Fruit fly (Drosophila melanogaster) whole organism, embryonic: ENCODE measurements around the gene Liprin-beta.

ENCODE experiments used
- CG12942 ChIP-seq: fragments of 200-800 bp; sonication (Bioruptor generic); optimal IDR thresholded peaks from 3 replicates; lab custom pipeline; 2016; ENCODE audit warnings: missing biosample characterization, missing genetic modification characterization
- CG17385 ChIP-seq: fragments of 200-800 bp; sonication (Bioruptor generic); optimal IDR thresholded peaks from 3 replicates; lab custom pipeline; 2018; ENCODE audit warnings: missing biosample characterization, mild to moderate bottlenecking, missing genetic modification characterization
- CG31441 ChIP-seq: fragments of 200-800 bp; sonication (Bioruptor generic); IDR thresholded peaks from 2 replicates; pipeline ENCODE4 v1.3.6; 2022; ENCODE audit warnings: missing biosample characterization, missing genetic modification characterization
- dm ChIP-seq: fragments of 200-800 bp; sonication (Bioruptor generic); optimal IDR thresholded peaks from 3 replicates; lab custom pipeline; 2016; ENCODE audit warnings: missing biosample characterization, missing genetic modification characterization
- tx ChIP-seq: fragments of 200-800 bp; sonication (Bioruptor generic); optimal IDR thresholded peaks from 2 replicates; lab custom pipeline; 2016; ENCODE audit warnings: missing biosample characterization, missing genetic modification characterization

DNA sequence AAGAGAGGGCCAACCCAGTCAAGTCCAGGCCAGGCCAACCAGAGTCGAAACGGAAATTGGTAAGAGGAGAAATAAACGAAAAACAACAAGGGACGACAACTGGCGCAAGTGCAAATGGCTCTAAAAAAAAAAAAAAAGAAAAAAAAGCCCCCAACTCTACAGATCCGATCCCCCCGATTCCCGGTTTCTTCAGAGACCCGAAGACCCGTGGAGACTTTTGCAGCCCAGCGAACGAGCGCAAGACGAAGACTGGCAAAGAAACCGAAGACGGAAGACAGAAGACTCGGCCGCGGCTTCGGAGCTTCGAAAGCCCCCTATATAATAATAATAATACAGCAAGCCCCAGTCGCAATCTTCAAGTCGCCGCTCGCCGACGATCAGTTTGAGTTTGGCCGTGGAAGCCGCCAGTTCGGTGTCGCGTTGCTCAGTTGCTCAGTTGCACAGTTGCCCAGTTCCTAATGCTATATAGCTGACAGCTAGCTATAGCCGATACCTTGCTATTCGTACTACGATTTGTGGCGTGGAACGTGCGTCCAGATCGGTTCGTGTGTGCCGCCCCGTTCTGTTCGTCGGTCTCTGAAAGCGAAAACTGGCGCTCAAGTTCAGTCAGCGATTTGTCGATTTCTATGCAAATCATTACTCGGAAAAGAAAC, 18.6 kb upstream of the Liprin-beta start:
- TF ChIP-seq dm (GFP tag; lab: Kevin White, UChicago), result no peak
- no peak for TF ChIP-seq CG12942 (GFP tag; lab: Kevin White, UChicago)
- no peak for TF ChIP-seq CG31441 (GFP tag; lab: Robert Waterston, UW)
- no peak for TF ChIP-seq CG17385
- no peak for TF ChIP-seq tx
